Worm (Caenorhabditis elegans) whole organism, young adult: ENCODE measurements around the gene C04C3.9.

Source experiments
- B0261.1 ChIP-seq: sonication (generic microtip); optimal IDR thresholded peaks from 2 replicates; lab custom pipeline; 2016; ENCODE audit warnings: mild to moderate bottlenecking, missing genetic modification characterization, moderate library complexity, missing compliant biosample characterization
- F10E7.11 ChIP-seq: sonication (generic microtip); optimal IDR thresholded peaks from 2 replicates; lab custom pipeline; 2017; ENCODE audit warnings: mild to moderate bottlenecking, missing genetic modification characterization, moderate library complexity, missing compliant biosample characterization
- F23B12.7 ChIP-seq: sonication (generic microtip); optimal IDR thresholded peaks from 2 replicates; lab custom pipeline; 2017; ENCODE audit warnings: missing genetic modification characterization, mild to moderate bottlenecking, missing compliant biosample characterization, antibody characterized with exemption, moderate library complexity; ENCODE audit not compliant: insufficient read depth
- F39B2.1 ChIP-seq: fragments of 200-800 bp; sonication (Bioruptor generic); IDR thresholded peaks from 2 replicates; pipeline ENCODE4 v1.3.6; 2022; ENCODE audit warnings: missing genetic modification reagents, missing genetic modification characterization, missing compliant biosample characterization
- F52B5.7 ChIP-seq: sonication (generic microtip); optimal IDR thresholded peaks from 2 replicates; lab custom pipeline; 2016; ENCODE audit warnings: mild to moderate bottlenecking, missing genetic modification characterization, missing compliant biosample characterization
- F57A8.1 ChIP-seq: fragments of 200-800 bp; sonication (Bioruptor generic); optimal IDR thresholded peaks from 2 replicates; lab custom pipeline; 2018; ENCODE audit warnings: mild to moderate bottlenecking, missing genetic modification characterization, moderate library complexity, missing compliant biosample characterization
- K11D2.4 ChIP-seq: fragments of 200-800 bp; sonication (Bioruptor generic); IDR thresholded peaks from 2 replicates; pipeline ENCODE4 v1.3.6; 2022; ENCODE audit warnings: missing genetic modification reagents, missing genetic modification characterization, missing compliant biosample characterization
- Y67H2A.10 ChIP-seq: fragments of 200-800 bp; sonication (Bioruptor generic); conservative IDR thresholded peaks from 2 replicates; pipeline ENCODE4 v1.3.6; 2022; ENCODE audit warnings: missing genetic modification reagents, missing genetic modification characterization, missing compliant biosample characterization
- Y95B8A.8 ChIP-seq: fragments of 200-800 bp; sonication (Bioruptor generic); IDR thresholded peaks from 2 replicates; pipeline ENCODE4 v1.3.6; 2022; ENCODE audit warnings: missing genetic modification reagents, missing genetic modification characterization, missing compliant biosample characterization
- ZK185.1 ChIP-seq: sonication (generic microtip); optimal IDR thresholded peaks from 2 replicates; lab custom pipeline; 2016; ENCODE audit warnings: mild to moderate bottlenecking, missing genetic modification characterization, missing compliant biosample characterization; ENCODE audit not compliant: poor library complexity, severe bottlenecking
- ama-1 ChIP-seq, 3 experiments: fragments of 150-350 bp in 1 of 3; sonication (generic microtip) in 2 of 3; optimal IDR thresholded peaks; 2 replicates each; lab custom pipeline; 2014 to 2018; ENCODE audit warnings: missing biosample characterization in 2 of 3, missing genetic modification characterization in 2 of 3, missing genetic modification reagents in 2 of 3
- attf-3 ChIP-seq: fragments of 200-800 bp; sonication (Bioruptor generic); conservative IDR thresholded peaks from 2 replicates; pipeline ENCODE4 v1.3.6; 2022; ENCODE audit warnings: missing genetic modification reagents, missing genetic modification characterization, missing compliant biosample characterization
- bed-1 ChIP-seq: fragments of 200-800 bp; sonication (Bioruptor generic); IDR thresholded peaks from 2 replicates; pipeline ENCODE4 v1.3.6; 2022; ENCODE audit warnings: missing genetic modification reagents, missing genetic modification characterization, missing compliant biosample characterization
- bed-2 ChIP-seq: fragments of 200-800 bp; sonication (Bioruptor generic); IDR thresholded peaks from 2 replicates; pipeline ENCODE4 v1.3.6; 2022; ENCODE audit warnings: missing genetic modification reagents, missing genetic modification characterization, missing compliant biosample characterization
- ceh-100 ChIP-seq: fragments of 200-800 bp; sonication (Bioruptor generic); IDR thresholded peaks from 2 replicates; pipeline ENCODE4 v1.3.6; 2022; ENCODE audit warnings: missing genetic modification reagents, missing genetic modification characterization, missing compliant biosample characterization
- ceh-27 ChIP-seq: fragments of 200-800 bp; sonication (Bioruptor generic); optimal IDR thresholded peaks from 2 replicates; lab custom pipeline; 2018; ENCODE audit warnings: mild to moderate bottlenecking, missing genetic modification characterization, moderate library complexity, missing compliant biosample characterization
- ceh-58 ChIP-seq: fragments of 200-800 bp; sonication (Bioruptor generic); IDR thresholded peaks from 2 replicates; pipeline ENCODE4 v1.3.6; 2022; ENCODE audit warnings: missing genetic modification characterization, missing compliant biosample characterization
- dpl-1 ChIP-seq: fragments of 150-350 bp; optimal IDR thresholded peaks from 2 replicates; lab custom pipeline; 2014; ENCODE audit warnings: missing biosample characterization, missing genetic modification reagents, missing genetic modification characterization
- efl-1 ChIP-seq: fragments of 150-350 bp; optimal IDR thresholded peaks from 2 replicates; lab custom pipeline; 2014; ENCODE audit warnings: missing biosample characterization, missing genetic modification reagents, missing genetic modification characterization
- egl-18 ChIP-seq: fragments of 200-800 bp; sonication (Bioruptor generic); IDR thresholded peaks from 2 replicates; pipeline ENCODE4 v1.3.6; 2022; ENCODE audit warnings: missing genetic modification reagents, missing genetic modification characterization, missing compliant biosample characterization
- egl-44 ChIP-seq: fragments of 200-800 bp; sonication (Bioruptor generic); IDR thresholded peaks from 2 replicates; pipeline ENCODE4 v1.3.6; 2022; ENCODE audit warnings: missing genetic modification reagents, missing genetic modification characterization, missing compliant biosample characterization
- egrh-3 ChIP-seq: fragments of 200-800 bp; sonication (Bioruptor generic); IDR thresholded peaks from 2 replicates; pipeline ENCODE4 v1.3.6; 2022; ENCODE audit warnings: missing genetic modification reagents, missing genetic modification characterization, missing compliant biosample characterization
- hlh-26 ChIP-seq: fragments of 200-800 bp; sonication (Bioruptor generic); conservative IDR thresholded peaks from 2 replicates; pipeline ENCODE4 v1.3.6; 2022; ENCODE audit warnings: missing genetic modification reagents, missing genetic modification characterization, missing compliant biosample characterization
- let-526 ChIP-seq: fragments of 200-800 bp; sonication (Bioruptor generic); IDR thresholded peaks from 2 replicates; pipeline ENCODE4 v1.3.6; 2022; ENCODE audit warnings: missing genetic modification reagents, missing genetic modification characterization, missing compliant biosample characterization
- let-607 ChIP-seq, 2 experiments: fragments of 200-800 bp in 1 of 2; sonication (Bioruptor generic) in 1 of 2; sonication (generic microtip) in 1 of 2; optimal IDR thresholded peaks; 2 replicates each; lab custom pipeline; 2016 to 2018; ENCODE audit warnings: mild to moderate bottlenecking in 2 of 2, missing compliant biosample characterization in 2 of 2, missing genetic modification characterization in 2 of 2, moderate library complexity in 2 of 2, missing genotype in 1 of 2
- lin-26 ChIP-seq: fragments of 200-800 bp; sonication (Bioruptor generic); IDR thresholded peaks from 2 replicates; pipeline ENCODE4 v1.3.6; 2022; ENCODE audit warnings: missing genetic modification reagents, missing genetic modification characterization, missing compliant biosample characterization
- lin-35 ChIP-seq, 3 experiments: fragments of 150-350 bp in 2 of 3; sonication (generic microtip) in 1 of 3; optimal IDR thresholded peaks; 2 replicates each; lab custom pipeline; 2014 to 2018; ENCODE audit warnings: missing biosample characterization in 3 of 3, missing genetic modification characterization in 3 of 3, missing genetic modification reagents in 3 of 3
- lin-54 ChIP-seq: fragments of 200-800 bp; sonication (Bioruptor generic); optimal IDR thresholded peaks from 2 replicates; lab custom pipeline; 2018; ENCODE audit warnings: mild to moderate bottlenecking, missing genetic modification characterization, missing compliant biosample characterization
- lsl-1 ChIP-seq: fragments of 200-800 bp; sonication (Bioruptor generic); optimal IDR thresholded peaks from 2 replicates; lab custom pipeline; 2018; ENCODE audit warnings: mild to moderate bottlenecking, missing genetic modification characterization, moderate library complexity, missing compliant biosample characterization
- lsy-27 ChIP-seq: sonication (generic microtip); optimal IDR thresholded peaks from 2 replicates; lab custom pipeline; 2017; ENCODE audit warnings: missing genetic modification characterization, mild to moderate bottlenecking, missing compliant biosample characterization, antibody characterized with exemption, missing genotype, borderline replicate concordance; ENCODE audit not compliant: insufficient read depth
- mcd-1 ChIP-seq: fragments of 200-800 bp; sonication (Bioruptor generic); IDR thresholded peaks from 2 replicates; pipeline ENCODE4 v1.3.6; 2022; ENCODE audit warnings: missing genetic modification reagents, missing genetic modification characterization, missing compliant biosample characterization
- nfya-2 ChIP-seq: fragments of 200-800 bp; sonication (Bioruptor generic); IDR thresholded peaks from 2 replicates; pipeline ENCODE4 v1.3.6; 2022; ENCODE audit warnings: missing genetic modification reagents, missing genetic modification characterization, missing compliant biosample characterization
- nfyb-1 ChIP-seq: fragments of 200-800 bp; sonication (Bioruptor generic); IDR thresholded peaks from 2 replicates; pipeline ENCODE4 v1.3.6; 2022; ENCODE audit warnings: missing genetic modification reagents, missing genetic modification characterization, missing compliant biosample characterization
- nhr-27 ChIP-seq: fragments of 200-800 bp; sonication (Bioruptor generic); optimal IDR thresholded peaks from 2 replicates; lab custom pipeline; 2018; ENCODE audit warnings: mild to moderate bottlenecking, missing genetic modification characterization, moderate library complexity, missing compliant biosample characterization
- nhr-80 ChIP-seq: sonication (generic microtip); optimal IDR thresholded peaks from 2 replicates; lab custom pipeline; 2016; ENCODE audit warnings: missing genetic modification characterization, missing compliant biosample characterization
- sdz-38 ChIP-seq: sonication (generic microtip); optimal IDR thresholded peaks from 2 replicates; lab custom pipeline; 2016; ENCODE audit warnings: missing genotype, missing genetic modification characterization, missing compliant biosample characterization
- sea-2 ChIP-seq: fragments of 200-800 bp; sonication (Bioruptor generic); IDR thresholded peaks from 2 replicates; pipeline ENCODE4 v1.3.6; 2022; ENCODE audit warnings: missing genetic modification characterization, missing compliant biosample characterization
- snpc-4 ChIP-seq, 5 experiments: fragments of 150-350 bp in 1 of 5; sonication (generic microtip) in 4 of 5; optimal IDR thresholded peaks; 2 replicates each; lab custom pipeline; 2014 to 2018; ENCODE audit warnings: missing genetic modification characterization in 5 of 5, missing biosample characterization in 3 of 5, antibody characterized with exemption in 2 of 5, mild to moderate bottlenecking in 2 of 5, missing compliant biosample characterization in 2 of 5, missing genotype in 2 of 5, moderate library complexity in 2 of 5, missing genetic modification reagents in 1 of 5
- tbp1 ChIP-seq: fragments of 200-800 bp; sonication (Bioruptor generic); optimal IDR thresholded peaks from 2 replicates; lab custom pipeline; 2018; ENCODE audit warnings: mild to moderate bottlenecking, missing genetic modification characterization, missing compliant biosample characterization
- tlf-1 ChIP-seq: fragments of 200-800 bp; sonication (Bioruptor generic); optimal IDR thresholded peaks from 2 replicates; lab custom pipeline; 2018; ENCODE audit warnings: mild to moderate bottlenecking, missing genetic modification characterization, missing compliant biosample characterization
- zfh-2 ChIP-seq: fragments of 200-800 bp; sonication (Bioruptor generic); conservative IDR thresholded peaks from 2 replicates; pipeline ENCODE4 v1.3.6; 2022; ENCODE audit warnings: missing genetic modification reagents, missing genetic modification characterization, missing compliant biosample characterization
- ztf-18 ChIP-seq: sonication (generic microtip); optimal IDR thresholded peaks from 2 replicates; lab custom pipeline; 2016; ENCODE audit warnings: missing genotype, mild to moderate bottlenecking, missing genetic modification characterization, missing compliant biosample characterization
- ztf-22 ChIP-seq: fragments of 200-800 bp; sonication (Bioruptor generic); optimal IDR thresholded peaks from 2 replicates; lab custom pipeline; 2018; ENCODE audit warnings: mild to moderate bottlenecking, missing genetic modification characterization, moderate library complexity, missing compliant biosample characterization
- ztf-25 ChIP-seq: fragments of 200-800 bp; sonication (Bioruptor generic); IDR thresholded peaks from 2 replicates; pipeline ENCODE4 v1.3.6; 2022; ENCODE audit warnings: missing genetic modification reagents, missing genetic modification characterization, missing compliant biosample characterization
- ztf-3 ChIP-seq: fragments of 200-800 bp; sonication (Bioruptor generic); optimal IDR thresholded peaks from 2 replicates; lab custom pipeline; 2018; ENCODE audit warnings: mild to moderate bottlenecking, missing genetic modification characterization, missing compliant biosample characterization

Gene C04C3.9

DNA sequence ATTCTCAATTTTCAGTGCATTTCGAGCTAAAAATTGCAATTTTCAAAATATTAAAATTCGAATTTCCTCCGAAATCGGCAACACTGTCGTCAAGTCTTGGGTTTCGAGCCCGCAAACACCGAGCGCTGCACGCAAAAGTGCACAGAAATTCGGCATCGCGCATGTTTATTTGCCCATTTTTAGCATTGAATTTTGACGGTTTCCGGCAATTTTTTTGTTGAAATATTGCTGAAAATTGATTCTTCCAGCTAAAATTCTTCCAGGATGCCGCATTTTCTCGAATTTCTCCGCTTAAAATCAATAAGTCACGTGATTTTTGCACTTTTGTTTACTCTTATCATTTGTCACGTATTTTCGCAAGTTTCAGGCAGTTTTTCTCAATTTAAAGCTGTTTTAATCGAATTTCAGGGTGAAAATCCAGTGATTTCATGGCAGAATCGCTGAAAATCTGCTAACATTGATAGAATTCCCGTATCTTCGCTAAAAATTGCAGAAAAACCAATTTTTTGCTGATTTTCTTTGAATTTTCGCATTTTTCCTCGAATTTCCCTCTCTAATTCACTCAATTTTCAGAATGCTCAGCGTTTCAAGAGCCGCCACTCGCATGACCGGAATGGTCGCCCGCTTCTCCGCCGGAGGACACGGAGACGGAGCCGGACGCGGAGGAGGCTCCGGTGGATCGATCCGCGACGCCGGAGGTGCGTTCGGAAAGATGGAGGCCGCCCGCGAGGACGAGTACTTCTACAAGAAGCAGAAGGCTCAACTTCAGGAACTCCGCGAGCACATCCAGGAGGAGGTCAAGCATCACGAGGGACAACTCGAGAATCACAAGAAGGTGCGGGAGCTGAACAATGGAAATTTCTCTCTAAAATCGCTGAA, 42.8 kb downstream of the C04C3.9 start, which contains the start of gene mai-2 (continued):
- TF ChIP-seq ceh-100 (GFP tag; lab: Robert Waterston, UW) (no peak), lsy-27 (tag; lab: Kevin White, UChicago) (no peak), F39B2.1 (GFP tag; lab: Robert Waterston, UW) (no peak), bed-2 (GFP tag; lab: Robert Waterston, UW) (no peak), ama-1 (optimal IDR thresholded peaks at IDR 0.05; lab: Kevin White, UChicago) (peak; percentile 67), ama-1 (GFP tag; optimal IDR thresholded peaks at IDR 0.05; lab: Kevin White, UChicago) (no peak), lin-26 (no peak), tlf-1 (no peak), attf-3 (GFP tag; lab: Robert Waterston, UW) (0 out of 2 replicates have a peak, but pooled peaks have one; percentile 10), nhr-27 (tag; lab: Kevin White, UChicago) (no peak), mcd-1 (peak; percentile 52), nfya-2 (GFP tag; lab: Robert Waterston, UW) (no peak), ZK185.1 (no peak), ztf-3 (no peak), nhr-80 (tag; lab: Kevin White, UChicago) (no peak), dpl-1 (peak; percentile 43), F57A8.1 (GFP tag; lab: Kevin White, UChicago) (no peak), zfh-2 (GFP tag; lab: Robert Waterston, UW) (peak; percentile 86), egl-18 (GFP tag; lab: Robert Waterston, UW) (no peak), sdz-38 (no peak), ztf-25 (no peak), hlh-26 (GFP tag; lab: Robert Waterston, UW) (no peak), bed-1 (GFP tag; lab: Robert Waterston, UW) (no peak), lin-35 (GFP tag; optimal IDR thresholded peaks at IDR 0.05; lab: Kevin White, UChicago) (peak in 1 of 3 experiments; percentile 82), B0261.1 (tag; lab: Kevin White, UChicago) (no peak), Y67H2A.10 (GFP tag; lab: Robert Waterston, UW) (no peak), ceh-27 (GFP tag; lab: Kevin White, UChicago) (peak; percentile 20), egrh-3 (GFP tag; lab: Robert Waterston, UW) (peak; percentile 94), sea-2 (GFP tag; lab: Robert Waterston, UW) (no peak), nfyb-1 (GFP tag; lab: Robert Waterston, UW) (peak; percentile 35; the same call in 1 of the 2 replicates), ztf-22 (GFP tag; lab: Kevin White, UChicago) (no peak), K11D2.4 (GFP tag; lab: Robert Waterston, UW) (no peak), snpc-4 (GFP tag; optimal IDR thresholded peaks at IDR 0.05; lab: Kevin White, UChicago) (no peak), snpc-4 (tag; optimal IDR thresholded peaks at IDR 0.05; lab: Kevin White, UChicago) (no peak), efl-1 (GFP tag; lab: Kevin White, UChicago) (peak; percentile 6), ceh-58 (GFP tag; lab: Robert Waterston, UW) (no peak), egl-44 (GFP tag; lab: Robert Waterston, UW) (no peak), lin-54 (GFP tag; lab: Kevin White, UChicago) (peak; percentile 61), F23B12.7 (no peak), F10E7.11 (no peak), ztf-18 (tag; lab: Kevin White, UChicago) (no peak), tbp1 (GFP tag; lab: Kevin White, UChicago) (peak; percentile 25), let-607 (tag; optimal IDR thresholded peaks at IDR 0.05; lab: Kevin White, UChicago) (no peak), lsl-1 (GFP tag; lab: Kevin White, UChicago) (no peak), F52B5.7 (tag; lab: Kevin White, UChicago) (no peak), let-526 (GFP tag; lab: Robert Waterston, UW) (0 out of 2 replicates have a peak, but pooled peaks have one; percentile 9), Y95B8A.8 (GFP tag; lab: Robert Waterston, UW) (no peak)
